Fruit fly (Drosophila melanogaster) S2 (cell line): Measurements from ENCODE around the gene Taf6.

Source experiments
- CG8478 ChIP-seq: fragments of >200 bp; optimal IDR thresholded peaks from 2 replicates; lab custom pipeline; 2018
- CTCF ChIP-seq, 2 experiments: fragments of >200 bp; optimal IDR thresholded peaks; 2 replicates each; lab custom pipeline; 2018

Taf6 gene

DNA sequence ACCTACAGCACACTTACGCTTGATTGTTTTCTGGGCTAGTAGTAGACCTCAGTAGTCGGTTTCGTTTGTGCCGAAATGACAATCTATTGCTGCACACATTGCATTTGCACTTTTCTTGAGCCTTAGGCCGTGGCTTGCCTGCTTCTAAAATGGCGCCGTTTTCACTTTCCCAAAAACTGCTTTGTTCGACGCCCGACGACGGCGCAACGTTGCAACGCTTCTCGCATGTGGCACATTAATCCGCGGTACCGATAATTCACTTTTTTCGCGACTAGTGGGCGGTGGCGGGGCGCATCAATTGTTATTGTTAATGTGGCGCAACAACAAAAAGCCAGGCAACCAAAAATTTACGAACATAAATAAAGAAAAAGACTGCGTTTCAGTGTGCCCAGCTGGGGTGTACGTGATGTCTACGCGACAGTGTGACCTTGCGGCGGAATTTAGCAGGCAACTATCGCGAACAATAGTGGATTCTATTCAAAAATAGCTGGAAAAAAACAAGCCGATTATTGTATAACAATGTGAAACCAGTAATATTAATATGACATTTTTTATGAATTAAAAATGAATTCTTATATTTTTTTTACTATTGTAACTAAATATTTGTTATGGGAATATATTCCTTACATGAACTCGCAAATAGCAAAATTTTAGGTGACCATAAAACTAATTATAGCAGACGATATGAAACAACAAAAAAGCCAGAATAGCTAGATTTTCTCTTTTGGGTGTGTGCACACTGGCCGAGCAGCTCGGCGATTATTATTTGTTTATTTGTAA lies at the start of gene Taf6, which contains the start of gene ash1:
Gene Taf6, plus strand, starts transcription at position 720 of the 780 bp plus-strand sequence.
Gene ash1, minus strand, starts transcription at position 387 of the 780 bp plus-strand sequence.
- TF ChIP-seq CG8478 (lab: Kevin White, UChicago) (no peak), CTCF (optimal IDR thresholded peaks at IDR 0.05; lab: Kevin White, UChicago) (no peak)

DNA sequence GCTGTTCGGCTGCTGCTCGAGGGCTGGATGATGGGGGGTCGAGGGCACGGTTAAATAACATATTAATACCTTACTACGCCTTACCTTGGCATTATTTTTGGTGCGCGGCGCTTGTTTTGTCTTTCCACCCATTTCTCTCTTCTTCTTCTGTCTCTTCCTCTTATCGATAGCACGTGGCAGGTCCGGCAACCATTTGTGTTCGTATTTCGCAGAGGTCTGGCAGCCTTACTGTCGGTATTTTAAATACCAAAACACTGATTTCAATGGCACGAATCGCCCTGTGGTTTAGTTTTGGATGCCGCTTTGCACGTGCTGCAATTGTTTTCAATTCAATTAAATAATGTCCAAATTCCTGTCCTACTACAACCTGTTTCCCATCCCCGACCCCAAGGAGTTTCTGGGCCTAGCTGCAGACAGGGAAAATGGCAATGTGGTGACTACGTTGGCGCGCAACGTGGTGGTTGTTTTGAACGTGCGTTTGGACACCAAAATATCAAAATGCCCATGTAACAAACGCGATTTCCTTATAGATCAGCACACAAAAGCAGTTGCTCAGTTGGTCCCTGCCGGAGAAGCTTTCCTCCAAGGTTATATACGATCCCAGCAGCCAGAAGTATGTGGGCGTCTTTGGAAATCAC lies 46.6 kb upstream of the Taf6 start, which contains the start of the genes Ltn1 and CG9300:
Gene Ltn1, minus strand, starts transcription at position 155 of the 638 bp plus-strand sequence.
Gene CG9300, plus strand, starts transcription at position 285 of the 638 bp plus-strand sequence.
- TF ChIP-seq CG8478 (lab: Kevin White, UChicago): no peak
- TF ChIP-seq CTCF (optimal IDR thresholded peaks at IDR 0.05; lab: Kevin White, UChicago): peak in 1 of 2 experiments; percentile 39

DNA sequence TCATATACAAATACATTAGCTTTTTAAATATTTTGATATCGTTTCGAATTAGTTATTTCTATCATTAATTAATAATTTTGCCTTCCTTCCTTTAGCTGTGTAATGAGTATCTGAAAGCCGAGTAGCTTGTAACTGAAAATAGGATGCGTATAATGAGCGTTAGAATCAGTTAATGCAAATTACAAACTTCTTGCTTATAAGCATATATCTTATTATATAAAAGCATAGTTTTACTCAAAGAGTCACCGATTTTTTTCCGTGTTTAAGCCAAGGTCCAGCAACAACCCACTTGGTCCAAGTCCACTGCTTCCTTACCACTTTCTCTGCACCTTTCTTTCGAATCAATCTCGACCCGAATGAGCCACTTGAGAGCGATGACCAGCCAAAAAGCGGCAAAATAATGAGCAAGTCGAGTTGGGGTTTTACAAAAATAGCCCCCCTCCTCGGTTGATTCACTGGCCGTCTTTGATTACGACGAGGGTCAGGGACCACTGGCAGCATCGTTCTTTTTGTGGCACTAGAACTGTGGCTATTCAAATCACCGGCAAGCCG lies 42.9 kb upstream of the Taf6 start:
- no peak for TF ChIP-seq CTCF (optimal IDR thresholded peaks at IDR 0.05; lab: Kevin White, UChicago)
- no peak for TF ChIP-seq CG8478 (lab: Kevin White, UChicago)

DNA sequence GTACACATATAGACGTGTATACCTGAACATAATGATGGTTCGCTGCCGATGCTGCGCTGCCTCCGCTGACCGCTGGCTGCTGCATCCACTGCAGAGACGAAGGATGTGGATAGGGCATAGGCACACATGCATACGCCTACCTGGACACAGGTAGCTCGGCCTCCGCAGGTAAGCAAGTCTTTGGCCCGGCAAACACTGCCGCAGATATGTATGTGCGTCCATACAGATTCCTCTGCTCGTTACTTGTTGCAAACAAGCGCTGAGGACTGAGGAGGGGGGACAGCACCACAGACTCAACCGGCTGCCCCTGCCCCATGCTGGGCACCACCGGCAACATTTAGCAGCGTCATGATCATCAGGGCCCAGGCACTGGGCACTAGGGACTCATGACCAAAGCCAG lies 42.1 kb upstream of the Taf6 start:
- no peak for TF ChIP-seq CTCF (optimal IDR thresholded peaks at IDR 0.05; lab: Kevin White, UChicago)
- TF ChIP-seq CG8478 (lab: Kevin White, UChicago): no peak

DNA sequence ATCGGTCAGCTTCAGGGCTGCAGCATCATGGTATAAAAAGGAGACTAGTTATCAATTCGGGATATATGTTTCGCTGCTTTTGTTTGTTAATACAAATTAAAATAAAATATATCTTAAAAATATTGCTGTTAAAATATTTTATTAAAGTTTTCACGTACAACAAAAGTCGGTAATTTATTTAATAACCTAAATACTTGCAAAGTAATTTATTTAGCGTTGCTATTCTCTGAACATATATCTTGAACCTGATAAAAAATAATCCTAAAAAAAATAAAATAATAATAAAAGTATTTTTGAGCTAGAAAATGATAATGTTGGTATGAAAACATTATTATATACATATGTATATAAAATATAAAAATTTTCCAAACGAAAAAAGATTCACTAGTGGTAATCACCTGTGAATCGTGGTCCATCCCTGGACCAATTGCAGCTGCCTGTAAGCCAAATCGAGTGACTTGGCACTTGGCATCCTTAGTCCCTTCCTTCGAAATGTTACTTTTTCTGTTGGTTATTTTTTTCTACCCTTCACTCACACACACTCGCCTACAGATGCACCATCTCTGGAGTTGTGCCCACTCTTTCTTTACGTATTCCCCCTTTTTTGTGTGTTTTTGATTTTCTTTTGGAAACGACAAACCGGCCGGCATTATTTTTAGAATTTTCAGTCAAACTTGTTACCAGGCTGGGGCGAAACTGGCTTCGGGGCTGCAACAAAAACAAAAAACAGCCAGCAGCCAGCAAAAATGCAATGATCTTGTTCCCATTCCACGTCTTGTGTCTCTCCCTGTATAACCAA lies 41.5 kb upstream of the Taf6 start:
- TF ChIP-seq CG8478 (lab: Kevin White, UChicago): no peak
- TF ChIP-seq CTCF (optimal IDR thresholded peaks at IDR 0.05; lab: Kevin White, UChicago): no peak

DNA sequence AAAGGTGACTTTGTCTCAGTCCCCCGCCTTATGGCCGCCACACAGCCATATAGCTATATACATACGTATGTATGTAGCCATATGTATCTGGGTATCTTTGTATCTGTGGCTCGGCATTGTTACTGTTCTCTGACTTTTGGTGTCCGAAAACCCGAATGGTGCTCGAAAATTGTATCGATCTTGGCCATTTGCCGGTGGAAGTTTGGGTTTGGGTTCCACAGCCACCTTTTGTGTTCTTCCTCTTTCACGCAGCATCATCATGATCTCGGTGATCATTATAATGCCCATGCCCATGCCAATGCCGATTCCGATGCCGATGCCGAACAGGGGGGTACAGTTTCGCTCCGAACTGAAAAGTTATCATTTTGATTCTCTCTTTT lies 40.9 kb upstream of the Taf6 start:
- TF ChIP-seq CG8478 (lab: Kevin White, UChicago) (no peak), CTCF (optimal IDR thresholded peaks at IDR 0.05; lab: Kevin White, UChicago) (no peak)

DNA sequence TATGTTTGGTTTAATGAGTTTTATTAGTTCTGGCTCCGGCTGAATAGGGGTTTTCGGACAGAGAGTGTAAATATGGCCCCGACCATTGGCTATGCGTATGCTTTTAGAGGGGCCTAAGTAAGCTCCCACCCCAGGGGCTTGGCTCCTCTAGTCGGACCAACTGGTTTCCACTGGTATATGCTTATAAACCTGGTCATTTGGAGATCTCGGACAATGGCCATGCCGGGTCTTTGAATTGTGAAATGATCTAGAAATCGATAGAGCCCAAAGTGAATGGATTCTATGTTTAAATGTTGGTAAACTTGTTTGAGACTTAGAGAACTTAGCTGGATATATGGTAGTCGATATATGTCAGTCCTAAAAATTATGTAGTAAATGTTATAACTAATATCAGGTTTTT lies 40.2 kb upstream of the Taf6 start:
- TF ChIP-seq CTCF (optimal IDR thresholded peaks at IDR 0.05; lab: Kevin White, UChicago): no peak
- TF ChIP-seq CG8478 (lab: Kevin White, UChicago): no peak

DNA sequence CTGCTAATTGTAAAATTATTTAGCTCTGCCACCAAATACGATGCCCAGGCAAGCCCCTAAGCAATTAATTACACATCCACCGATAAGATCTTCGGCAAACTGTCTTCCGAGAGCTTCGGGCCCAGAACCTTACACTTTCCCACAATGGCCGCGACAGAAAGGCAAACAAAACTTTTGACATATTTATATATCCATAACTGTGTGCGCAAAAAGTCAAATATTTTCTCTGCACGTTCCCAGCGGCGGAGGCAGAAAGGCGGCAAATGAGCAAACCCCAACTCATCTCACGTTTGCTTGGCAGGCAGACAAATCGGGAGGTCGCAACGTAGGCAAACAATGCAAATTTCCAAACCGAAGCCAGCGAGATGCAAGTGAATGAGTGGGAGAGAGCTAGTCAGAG lies 39.7 kb upstream of the Taf6 start:
- no peak for TF ChIP-seq CG8478 (lab: Kevin White, UChicago)
- no peak for TF ChIP-seq CTCF (optimal IDR thresholded peaks at IDR 0.05; lab: Kevin White, UChicago)

DNA sequence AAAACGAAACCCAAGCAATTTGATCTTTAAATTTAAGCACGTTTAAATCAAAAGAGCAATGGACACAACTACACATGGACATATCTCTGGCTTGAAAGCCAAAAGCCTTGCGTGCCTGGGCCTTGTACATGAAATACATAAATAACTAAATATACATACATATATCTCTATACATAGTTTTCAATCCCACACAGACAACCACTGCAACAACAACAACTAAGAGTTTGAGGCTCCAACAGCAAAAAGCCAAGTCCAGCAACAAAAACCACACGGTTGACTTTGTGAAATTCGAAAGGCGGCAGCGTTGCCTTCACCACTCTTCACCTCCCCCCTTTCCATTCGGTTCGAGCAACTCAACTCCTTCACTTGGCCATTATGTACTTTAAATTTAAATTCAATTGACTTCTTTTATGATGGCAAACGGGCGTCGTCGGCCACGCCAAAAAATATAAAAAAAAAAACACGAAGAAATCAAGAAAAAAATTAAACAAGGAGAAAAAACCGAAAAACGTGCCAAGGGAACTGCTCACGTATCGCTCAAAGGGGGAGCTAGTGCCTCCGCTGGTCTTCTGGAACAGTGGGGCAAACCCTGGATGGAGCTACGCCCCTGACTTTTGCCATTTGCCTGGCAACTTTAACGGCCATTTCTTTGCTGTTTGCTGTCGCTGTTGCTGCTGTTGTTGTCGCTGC lies 38.7 kb upstream of the Taf6 start:
- TF ChIP-seq CTCF (optimal IDR thresholded peaks at IDR 0.05; lab: Kevin White, UChicago): no peak
- TF ChIP-seq CG8478 (lab: Kevin White, UChicago): no peak

DNA sequence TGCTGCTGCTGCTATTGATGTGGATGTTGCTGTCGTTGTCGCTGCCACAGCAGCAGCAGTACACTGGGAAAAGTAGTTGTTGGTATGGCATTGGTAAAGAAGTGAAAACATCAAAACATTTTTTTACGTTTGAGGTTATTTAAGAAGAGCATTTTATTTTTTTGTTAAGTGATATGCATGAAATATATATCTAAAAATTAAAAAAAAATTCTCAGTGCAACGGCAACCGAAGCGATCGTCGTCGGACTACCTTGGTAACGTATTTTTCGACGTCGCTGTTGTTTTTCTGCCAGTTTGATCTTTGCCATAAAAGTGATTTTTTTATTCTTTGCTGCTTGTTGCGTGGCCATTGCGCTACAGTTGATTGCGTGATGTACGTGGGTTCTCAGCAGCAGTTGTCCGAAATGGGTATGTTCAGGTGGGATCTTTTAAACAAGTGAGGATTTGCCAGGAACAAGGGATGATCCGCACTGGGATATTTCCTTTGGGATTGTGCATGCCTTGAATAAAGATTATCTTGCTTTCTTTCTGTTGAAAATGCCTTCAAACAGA lies 38.1 kb upstream of the Taf6 start:
- no peak for TF ChIP-seq CTCF (optimal IDR thresholded peaks at IDR 0.05; lab: Kevin White, UChicago)
- TF ChIP-seq CG8478 (lab: Kevin White, UChicago): no peak

DNA sequence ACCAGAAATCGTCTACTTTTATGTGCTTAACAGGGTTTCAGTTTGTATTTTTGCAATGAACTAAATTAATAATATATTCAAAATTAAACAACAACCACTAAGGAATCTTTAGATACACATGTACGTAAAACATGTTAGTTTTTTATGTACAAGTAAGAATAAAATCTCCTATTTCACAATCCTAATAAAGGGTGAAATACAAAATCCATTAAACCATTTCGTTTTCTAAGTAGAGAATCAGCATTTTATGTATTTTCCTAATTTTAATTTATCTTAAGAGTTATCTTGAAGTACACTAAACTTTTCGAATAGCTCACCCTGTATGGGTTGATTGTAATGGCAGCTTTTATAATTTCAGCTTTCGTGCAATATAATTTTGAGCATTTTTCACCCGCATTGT lies 37.1 kb upstream of the Taf6 start:
- TF ChIP-seq CTCF (optimal IDR thresholded peaks at IDR 0.05; lab: Kevin White, UChicago) (no peak), CG8478 (lab: Kevin White, UChicago) (no peak)

DNA sequence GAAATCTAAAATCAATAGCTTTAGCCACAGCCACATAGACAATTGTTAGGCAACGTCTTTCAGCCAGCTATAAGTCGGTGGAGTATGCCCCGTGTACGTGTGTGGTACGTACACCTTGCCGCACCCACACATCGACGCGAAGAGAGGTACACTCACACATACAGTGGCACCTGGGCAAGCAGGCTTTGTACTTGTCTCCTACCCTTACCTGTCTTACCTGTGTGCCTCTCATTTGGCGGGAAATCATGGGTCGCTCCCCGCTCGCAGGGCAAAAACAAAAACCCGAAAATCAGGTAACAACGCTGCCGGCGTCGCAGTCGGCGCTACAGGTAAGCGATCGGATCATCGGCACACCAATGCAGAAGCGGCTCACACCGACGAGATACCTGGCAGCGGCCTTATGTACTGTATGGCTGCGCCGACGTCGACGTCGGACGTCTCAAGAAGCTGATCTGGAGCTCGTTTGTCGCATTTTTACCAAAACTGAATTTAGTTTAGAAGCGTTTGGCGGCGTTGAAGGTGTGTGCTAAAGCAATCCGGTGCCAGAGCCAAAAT lies 36.7 kb upstream of the Taf6 start:
- TF ChIP-seq CTCF (optimal IDR thresholded peaks at IDR 0.05; lab: Kevin White, UChicago) (no peak), CG8478 (lab: Kevin White, UChicago) (no peak)

DNA sequence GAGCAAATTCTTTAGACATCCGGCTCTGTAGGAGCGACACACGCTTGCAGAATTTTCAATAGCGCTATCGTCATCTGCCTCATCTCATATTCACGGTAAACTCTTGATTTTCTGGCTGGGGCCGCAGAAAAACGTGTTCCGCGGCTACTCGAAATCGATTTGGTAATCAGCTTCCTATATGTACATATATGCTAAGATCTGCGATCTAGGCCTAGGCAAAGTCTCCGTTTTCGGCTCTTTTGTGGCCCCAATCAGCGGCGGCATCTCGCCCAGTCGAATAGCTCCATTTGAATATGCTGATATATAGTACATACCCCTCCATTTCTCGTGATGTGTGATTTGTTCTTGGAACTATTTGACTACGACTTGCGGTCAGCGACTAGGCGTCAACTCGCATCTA lies 35.9 kb upstream of the Taf6 start:
- no peak for TF ChIP-seq CTCF (optimal IDR thresholded peaks at IDR 0.05; lab: Kevin White, UChicago)
- TF ChIP-seq CG8478 (lab: Kevin White, UChicago): no peak
